Fruit fly (Drosophila melanogaster) whole organism, embryonic: Measurements from ENCODE around the gene CG31100.

ENCODE experiments used
- Asciz ChIP-seq: fragments of 200-800 bp; sonication (Bioruptor generic); optimal IDR thresholded peaks from 2 replicates; lab custom pipeline; 2017; ENCODE audit warnings: missing biosample characterization, mild to moderate bottlenecking, missing genetic modification characterization, missing genetic modification reagents
- Blimp-1 ChIP-seq: fragments of 200-800 bp; sonication (Bioruptor generic); optimal IDR thresholded peaks from 3 replicates; lab custom pipeline; 2018; ENCODE audit warnings: missing biosample characterization, missing genetic modification characterization, mild to moderate bottlenecking, moderate library complexity, missing genetic modification reagents
- CG10147 ChIP-seq: fragments of 200-800 bp; sonication (Bioruptor generic); optimal IDR thresholded peaks from 2 replicates; lab custom pipeline; 2019; ENCODE audit warnings: missing biosample characterization, mild to moderate bottlenecking, missing genetic modification characterization, moderate library complexity
- CG10267 ChIP-seq: fragments of 200-800 bp; sonication (Bioruptor generic); optimal IDR thresholded peaks from 2 replicates; lab custom pipeline; 2018; ENCODE audit warnings: missing biosample characterization, mild to moderate bottlenecking, missing genetic modification characterization, moderate library complexity
- CG10431 ChIP-seq: fragments of 200-800 bp; sonication (Bioruptor generic); optimal IDR thresholded peaks from 3 replicates; lab custom pipeline; 2018; ENCODE audit warnings: missing biosample characterization, mild to moderate bottlenecking, missing genetic modification characterization
- CG11085 ChIP-seq: fragments of 200-800 bp; sonication (Bioruptor generic); IDR thresholded peaks from 2 replicates; pipeline ENCODE4 v1.3.6; 2022; ENCODE audit warnings: missing biosample characterization, missing genetic modification characterization
- CG12155 ChIP-seq: fragments of 200-800 bp; sonication (Bioruptor generic); optimal IDR thresholded peaks from 3 replicates; lab custom pipeline; 2016; ENCODE audit warnings: missing biosample characterization, missing genetic modification characterization
- CG1603 ChIP-seq: fragments of 200-800 bp; sonication (Bioruptor generic); optimal IDR thresholded peaks from 2 replicates; lab custom pipeline; 2019; ENCODE audit warnings: missing biosample characterization, mild to moderate bottlenecking, missing genetic modification characterization, moderate library complexity
- CG17385 ChIP-seq: fragments of 200-800 bp; sonication (Bioruptor generic); optimal IDR thresholded peaks from 3 replicates; lab custom pipeline; 2018; ENCODE audit warnings: missing biosample characterization, mild to moderate bottlenecking, missing genetic modification characterization
- CG17829 ChIP-seq: fragments of 200-800 bp; optimal IDR thresholded peaks from 2 replicates; lab custom pipeline; 2019; ENCODE audit warnings: missing biosample characterization, mild to moderate bottlenecking, missing genetic modification characterization, moderate library complexity
- CG18599 ChIP-seq: fragments of 200-800 bp; sonication (Bioruptor generic); optimal IDR thresholded peaks from 3 replicates; lab custom pipeline; 2017; ENCODE audit warnings: missing biosample characterization, missing genetic modification characterization, mild to moderate bottlenecking, moderate library complexity, missing genetic modification reagents
- CG2120 ChIP-seq: fragments of 200-800 bp; sonication (Bioruptor generic); optimal IDR thresholded peaks from 3 replicates; lab custom pipeline; 2016; ENCODE audit warnings: missing biosample characterization, missing genetic modification characterization
- CG2889 ChIP-seq: fragments of 200-800 bp; sonication (Bioruptor generic); IDR thresholded peaks from 3 replicates; pipeline ENCODE4 v1.3.6; 2022; ENCODE audit warnings: missing biosample characterization, missing genetic modification characterization
- CG31224 ChIP-seq: fragments of 200-800 bp; sonication (Bioruptor generic); IDR thresholded peaks from 2 replicates; pipeline ENCODE4 v1.3.6; 2022; ENCODE audit warnings: missing biosample characterization, missing genetic modification characterization
- CG34422 ChIP-seq: fragments of 200-800 bp; sonication (Bioruptor generic); IDR thresholded peaks from 3 replicates; pipeline ENCODE4 v1.3.6; 2022; ENCODE audit warnings: missing biosample characterization, missing genetic modification characterization
- CG4424 ChIP-seq: fragments of 200-800 bp; sonication (Bioruptor generic); optimal IDR thresholded peaks from 3 replicates; lab custom pipeline; 2016; ENCODE audit warnings: missing biosample characterization, missing genetic modification characterization
- CG6683 ChIP-seq: fragments of 200-800 bp; sonication (Bioruptor generic); optimal IDR thresholded peaks from 2 replicates; lab custom pipeline; 2017; ENCODE audit warnings: missing biosample characterization, mild to moderate bottlenecking, missing genetic modification characterization, missing genetic modification reagents
- CG6689 ChIP-seq: fragments of 200-800 bp; sonication (Bioruptor generic); IDR thresholded peaks from 2 replicates; pipeline ENCODE4 v1.3.6; 2022; ENCODE audit warnings: missing biosample characterization, missing genetic modification characterization
- CG7963 ChIP-seq: fragments of 200-800 bp; sonication (Bioruptor generic); IDR thresholded peaks from 3 replicates; pipeline ENCODE4 v1.3.6; 2022; ENCODE audit warnings: missing biosample characterization, missing genetic modification characterization; ENCODE audit not compliant: partially characterized antibody
- CG7987 ChIP-seq: fragments of 200-800 bp; sonication (Bioruptor generic); optimal IDR thresholded peaks from 2 replicates; lab custom pipeline; 2018; ENCODE audit warnings: missing biosample characterization, mild to moderate bottlenecking, missing genetic modification characterization, moderate library complexity
- CG8290 ChIP-seq, 3 experiments: fragments of 200-800 bp; sonication (Bioruptor generic); optimal IDR thresholded peaks; 2 replicates each; lab custom pipeline; 2016 to 2019; ENCODE audit warnings: missing biosample characterization in 3 of 3, missing genetic modification characterization in 3 of 3, mild to moderate bottlenecking in 2 of 3, moderate library complexity in 1 of 3
- E2f2 ChIP-seq: fragments of 200-800 bp; sonication (Bioruptor generic); IDR thresholded peaks from 2 replicates; pipeline ENCODE4 v1.3.6; 2022; ENCODE audit warnings: missing biosample characterization, missing genetic modification characterization
- ERR ChIP-seq: fragments of 200-800 bp; sonication (Bioruptor generic); optimal IDR thresholded peaks from 2 replicates; lab custom pipeline; 2016; ENCODE audit warnings: missing biosample characterization, missing genetic modification characterization
- Fer2 ChIP-seq: fragments of 200-800 bp; sonication (Bioruptor generic); optimal IDR thresholded peaks from 2 replicates; lab custom pipeline; 2018; ENCODE audit warnings: missing biosample characterization, mild to moderate bottlenecking, missing genetic modification characterization, moderate library complexity
- GATAe ChIP-seq: fragments of 200-800 bp; sonication (Bioruptor generic); conservative IDR thresholded peaks from 2 replicates; pipeline ENCODE4 v1.3.6; 2022; ENCODE audit warnings: missing biosample characterization, missing genetic modification characterization
- HHEX ChIP-seq: fragments of 200-800 bp; sonication (Bioruptor generic); optimal IDR thresholded peaks from 3 replicates; lab custom pipeline; 2017; ENCODE audit warnings: missing biosample characterization, mild to moderate bottlenecking, missing genetic modification characterization, missing genetic modification reagents
- Hr51 ChIP-seq, 2 experiments: fragments of 200-800 bp; sonication (Bioruptor generic); optimal IDR thresholded peaks; 2 replicates in 1 of 2; 3 replicates in 1 of 2; lab custom pipeline; 2016 to 2018; ENCODE audit warnings: missing biosample characterization in 2 of 2, missing genetic modification characterization in 2 of 2, mild to moderate bottlenecking in 1 of 2, moderate library complexity in 1 of 2
- Med ChIP-seq: fragments of 200-800 bp; sonication (Bioruptor generic); peaks from one replicate; lab custom pipeline; 2016; ENCODE audit warnings: missing biosample characterization, missing genetic modification characterization, mild to moderate bottlenecking, inconsistent platforms, moderate library complexity
- Oaz ChIP-seq: fragments of 200-800 bp; sonication (Bioruptor generic); IDR thresholded peaks from 2 replicates; pipeline ENCODE4 v1.3.6; 2022; ENCODE audit warnings: missing biosample characterization, missing genetic modification characterization
- Ptx1 ChIP-seq: fragments of 200-800 bp; sonication (Bioruptor generic); IDR thresholded peaks from 2 replicates; pipeline ENCODE4 v1.3.6; 2022; ENCODE audit warnings: missing biosample characterization, missing genetic modification characterization
- Scr ChIP-seq: fragments of 200-800 bp; sonication (Bioruptor generic); IDR thresholded peaks from 2 replicates; pipeline ENCODE4 v1.3.6; 2022; ENCODE audit warnings: missing biosample characterization, missing genetic modification characterization; ENCODE audit not compliant: partially characterized antibody
- Usf ChIP-seq: fragments of 200-800 bp; sonication (Bioruptor generic); optimal IDR thresholded peaks from 2 replicates; lab custom pipeline; 2017; ENCODE audit warnings: missing genotype, missing biosample characterization, missing genetic modification characterization
- al ChIP-seq: fragments of 200-800 bp; sonication (Bioruptor generic); IDR thresholded peaks from 2 replicates; pipeline ENCODE4 v1.3.6; 2022; ENCODE audit warnings: missing biosample characterization, missing genetic modification characterization
- amos ChIP-seq: fragments of 200-800 bp; sonication (Bioruptor generic); IDR thresholded peaks from 2 replicates; pipeline ENCODE4 v1.3.6; 2022; ENCODE audit warnings: missing biosample characterization, missing genetic modification characterization; ENCODE audit not compliant: partially characterized antibody
- bsh ChIP-seq, 2 experiments: fragments of 200-800 bp; sonication (Bioruptor generic); optimal IDR thresholded peaks; 2 replicates each; lab custom pipeline; 2017 to 2018; ENCODE audit warnings: mild to moderate bottlenecking in 2 of 2, missing biosample characterization in 2 of 2, missing genetic modification characterization in 2 of 2, moderate library complexity in 1 of 2
- chif ChIP-seq, 2 experiments: fragments of 200-800 bp; sonication (Bioruptor generic); optimal IDR thresholded peaks; 3 replicates each; lab custom pipeline; 2016; ENCODE audit warnings: missing biosample characterization in 2 of 2, missing genetic modification characterization in 2 of 2
- chn ChIP-seq: fragments of 200-800 bp; sonication (Bioruptor generic); optimal IDR thresholded peaks from 2 replicates; lab custom pipeline; 2016; ENCODE audit warnings: missing biosample characterization, missing genetic modification characterization
- cwo ChIP-seq: fragments of 200-800 bp; sonication (Bioruptor generic); optimal IDR thresholded peaks from 3 replicates; lab custom pipeline; 2017; ENCODE audit warnings: missing biosample characterization, missing genetic modification characterization, mild to moderate bottlenecking, moderate library complexity, missing genetic modification reagents
- fd102C ChIP-seq: fragments of 200-800 bp; sonication (Bioruptor generic); optimal IDR thresholded peaks from 2 replicates; lab custom pipeline; 2018; ENCODE audit warnings: missing biosample characterization, mild to moderate bottlenecking, missing genetic modification characterization, moderate library complexity
- fu2 ChIP-seq: fragments of 200-800 bp; sonication (Bioruptor generic); optimal IDR thresholded peaks from 2 replicates; lab custom pipeline; 2016; ENCODE audit warnings: missing biosample characterization, missing genetic modification characterization
- gro ChIP-seq: fragments of 200-800 bp; sonication (Bioruptor generic); optimal IDR thresholded peaks from 2 replicates; lab custom pipeline; 2016; ENCODE audit warnings: missing biosample characterization, missing genetic modification characterization
- knrl ChIP-seq: fragments of 200-800 bp; sonication (Bioruptor generic); IDR thresholded peaks from 3 replicates; pipeline ENCODE4 v1.3.6; 2022; ENCODE audit warnings: missing biosample characterization, missing genetic modification characterization; ENCODE audit not compliant: partially characterized antibody
- oc ChIP-seq: fragments of 200-800 bp; sonication (Bioruptor generic); optimal IDR thresholded peaks from 2 replicates; lab custom pipeline; 2018; ENCODE audit warnings: missing biosample characterization, mild to moderate bottlenecking, missing genetic modification characterization, moderate library complexity
- pan ChIP-seq, 4 experiments: fragments of >200 bp in 3 of 4; fragments of 200-800 bp in 1 of 4; sonication (Bioruptor generic) in 1 of 4; optimal IDR thresholded peaks in 3 of 4; IDR thresholded peaks in 1 of 4; 2 replicates each; pipeline versions ENCODE4 v1.3.6 to Lab custom; 2017 to 2022; ENCODE audit warnings: missing biosample characterization in 2 of 4, missing genetic modification characterization in 2 of 4, mixed read lengths in 1 of 4
- ranshi ChIP-seq: fragments of 200-800 bp; sonication (Bioruptor generic); IDR thresholded peaks from 2 replicates; pipeline ENCODE4 v1.3.6; 2022; ENCODE audit warnings: missing biosample characterization, missing genetic modification characterization
- row ChIP-seq: fragments of 200-800 bp; sonication (Bioruptor generic); IDR thresholded peaks from 3 replicates; pipeline ENCODE4 v1.3.6; 2022; ENCODE audit warnings: missing biosample characterization, missing genetic modification characterization
- sens ChIP-seq: fragments of 200-800 bp; sonication (Bioruptor generic); peaks from one replicate; lab custom pipeline; 2016; ENCODE audit warnings: missing biosample characterization, missing genetic modification characterization
- slp2 ChIP-seq: fragments of 200-800 bp; sonication (Bioruptor generic); optimal IDR thresholded peaks from 2 replicates; lab custom pipeline; 2016; ENCODE audit warnings: missing biosample characterization, missing genetic modification characterization

The CG31100 gene

dm6 chr3R:8984602-8985074 lies 18.8 kb downstream of the CG31100 start, which contains the start of gene CG11970 (continued):
- TF ChIP-seq CG11085 (GFP tag; lab: Robert Waterston, UW): 0 out of 2 replicates have a peak, but pooled peaks have one; percentile 44
- peak; percentile 73 for TF ChIP-seq Scr (GFP tag; lab: Robert Waterston, UW)
- peak; percentile 76 for TF ChIP-seq row (GFP tag; lab: Robert Waterston, UW)
- no peak for TF ChIP-seq CG10431 (GFP tag; lab: Kevin White, UChicago)
- TF ChIP-seq pan (optimal IDR thresholded peaks at IDR 0.05; lab: Kevin White, UChicago): no peak
- no peak for TF ChIP-seq pan (GFP tag; optimal IDR thresholded peaks at IDR 0.05 in 1 of 2, IDR thresholded peaks at IDR 0.05 in 1 of 2)
- TF ChIP-seq HHEX (GFP tag; lab: Kevin White, UChicago): no peak
- TF ChIP-seq CG17829 (tag; lab: Kevin White, UChicago): peak; percentile 26
- peak; percentile 20 for TF ChIP-seq CG4424 (GFP tag; lab: Kevin White, UChicago)
- TF ChIP-seq bsh (GFP tag; optimal IDR thresholded peaks at IDR 0.05; lab: Kevin White, UChicago): no peak
- no peak for TF ChIP-seq Asciz (GFP tag; lab: Kevin White, UChicago)
- TF ChIP-seq GATAe (GFP tag; lab: Robert Waterston, UW): no peak
- TF ChIP-seq Oaz (GFP tag; lab: Robert Waterston, UW): no peak
- no peak for TF ChIP-seq Usf (GFP tag; lab: Kevin White, UChicago)
- peak; percentile 22 for TF ChIP-seq Fer2 (tag; lab: Kevin White, UChicago)
- no peak for TF ChIP-seq Blimp-1 (GFP tag; lab: Kevin White, UChicago)
- no peak for TF ChIP-seq slp2 (GFP tag; lab: Kevin White, UChicago)
- peak; percentile 68 for TF ChIP-seq CG2120 (GFP tag; lab: Kevin White, UChicago)
- no peak for TF ChIP-seq CG1603
- TF ChIP-seq CG34422 (GFP tag; lab: Robert Waterston, UW): 0 out of 3 replicates have a peak, but pooled peaks have one; percentile 48
- peak; percentile 34; the same call in 1 of the 2 replicates for TF ChIP-seq CG6689 (GFP tag; lab: Robert Waterston, UW)
- TF ChIP-seq CG10147 (GFP tag; lab: Kevin White, UChicago): no peak
- TF ChIP-seq gro (GFP tag; lab: Kevin White, UChicago): peak; percentile 12
- TF ChIP-seq CG10267 (tag; lab: Kevin White, UChicago): peak; percentile 17
- TF ChIP-seq Hr51 (GFP tag; optimal IDR thresholded peaks at IDR 0.05; lab: Kevin White, UChicago): peak in 1 of 2 experiments; percentile 43
- peak; percentile 34 for TF ChIP-seq CG12155
- TF ChIP-seq ranshi (GFP tag; lab: Robert Waterston, UW): no peak
- TF ChIP-seq Ptx1 (GFP tag; lab: Robert Waterston, UW): peak; percentile 49
- no peak for TF ChIP-seq CG31224 (GFP tag; lab: Robert Waterston, UW)
- TF ChIP-seq CG18599 (GFP tag; lab: Kevin White, UChicago): no peak
- TF ChIP-seq chif (GFP tag; optimal IDR thresholded peaks at IDR 0.05; lab: Kevin White, UChicago): peak in 1 of 2 experiments; percentile 7
- TF ChIP-seq CG2889 (GFP tag; lab: Robert Waterston, UW): 0 out of 3 replicates have a peak, but pooled peaks have one; percentile 30
- TF ChIP-seq sens: peak; percentile 84
- TF ChIP-seq Med (GFP tag; lab: Kevin White, UChicago): peak; percentile 89
- TF ChIP-seq cwo (GFP tag; lab: Kevin White, UChicago): no peak
- TF ChIP-seq ERR (GFP tag; lab: Kevin White, UChicago): no peak
- no peak for TF ChIP-seq CG7987 (GFP tag; lab: Kevin White, UChicago)
- TF ChIP-seq E2f2 (GFP tag; lab: Robert Waterston, UW): peak; percentile 86
- TF ChIP-seq CG8290 (GFP tag; optimal IDR thresholded peaks at IDR 0.05; lab: Kevin White, UChicago): no peak
- no peak for TF ChIP-seq CG8290 (tag; optimal IDR thresholded peaks at IDR 0.05; lab: Kevin White, UChicago)
- no peak for TF ChIP-seq oc (tag; lab: Kevin White, UChicago)
- TF ChIP-seq knrl (GFP tag; lab: Robert Waterston, UW): peak; percentile 74
- TF ChIP-seq fu2 (GFP tag; lab: Kevin White, UChicago): peak; percentile 32
- TF ChIP-seq al (GFP tag; lab: Robert Waterston, UW): no peak
- TF ChIP-seq fd102C (GFP tag; lab: Kevin White, UChicago): no peak
- no peak for TF ChIP-seq chn
- TF ChIP-seq CG6683: no peak
- TF ChIP-seq amos (GFP tag; lab: Robert Waterston, UW): peak; percentile 57
- TF ChIP-seq CG17385 (GFP tag; lab: Kevin White, UChicago): peak; percentile 70
- no peak for TF ChIP-seq CG7963 (GFP tag; lab: Robert Waterston, UW)
